Worm (Caenorhabditis elegans) whole organism, L2 larva: ENCODE measurements around the gene fbxb-63.

Experiments used
- R02D3.7 ChIP-seq: fragments of 150-350 bp; optimal IDR thresholded peaks from 2 replicates; lab custom pipeline; 2014; ENCODE audit warnings: missing biosample characterization, missing genetic modification characterization
- mdl-1 ChIP-seq, 2 experiments: fragments of 150-350 bp in 1 of 2; sonication (generic microtip) in 1 of 2; optimal IDR thresholded peaks; 2 replicates each; lab custom pipeline; 2017; ENCODE audit warnings: missing biosample characterization in 2 of 2, missing genetic modification characterization in 2 of 2
- nhr-25 ChIP-seq: fragments of 150-350 bp; sonication (generic microtip); optimal IDR thresholded peaks from 3 replicates; lab custom pipeline; 2014; ENCODE audit warnings: missing biosample characterization, missing genetic modification characterization

DNA sequence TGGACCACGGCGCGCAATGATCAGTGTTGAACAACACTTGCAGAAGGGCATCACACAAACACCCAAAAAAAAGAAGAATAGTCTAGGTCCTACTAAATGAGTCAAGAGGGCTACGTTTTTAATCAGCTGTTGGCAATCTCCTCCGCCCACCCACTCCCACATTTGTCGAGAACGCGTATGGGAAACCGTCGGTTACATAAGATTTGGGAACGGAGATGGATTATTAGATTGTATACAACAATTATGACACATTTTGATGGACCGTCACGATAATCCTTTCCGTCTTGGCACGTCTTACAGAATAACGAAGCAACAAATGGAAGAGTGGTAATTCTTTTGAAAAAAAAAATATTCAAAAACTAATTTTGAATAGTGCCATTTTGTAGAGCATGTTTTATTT is 17.6 kb downstream of the fbxb-63 start:
- TF ChIP-seq R02D3.7 (tag; lab: Kevin White, UChicago) (no peak), mdl-1 (tag; optimal IDR thresholded peaks at IDR 0.05; lab: Kevin White, UChicago) (no peak), nhr-25 (tag; lab: Kevin White, UChicago) (no peak)
